Fruit fly (Drosophila melanogaster) whole organism, embryonic: ENCODE data around the gene fzy.

Experiments used
- ATbp ChIP-seq: fragments of 200-800 bp; sonication (Bioruptor generic); optimal IDR thresholded peaks from 2 replicates; lab custom pipeline; 2017; ENCODE audit warnings: missing biosample characterization, mild to moderate bottlenecking, missing genetic modification characterization, missing genetic modification reagents
- Asciz ChIP-seq: fragments of 200-800 bp; sonication (Bioruptor generic); optimal IDR thresholded peaks from 2 replicates; lab custom pipeline; 2017; ENCODE audit warnings: missing biosample characterization, mild to moderate bottlenecking, missing genetic modification characterization, missing genetic modification reagents
- Atf-2 ChIP-seq: fragments of 200-800 bp; sonication (Bioruptor generic); optimal IDR thresholded peaks from 2 replicates; lab custom pipeline; 2016; ENCODE audit warnings: missing biosample characterization, missing genetic modification characterization
- Bteb2 ChIP-seq: fragments of 200-800 bp; sonication (Bioruptor generic); optimal IDR thresholded peaks from 2 replicates; lab custom pipeline; 2016; ENCODE audit warnings: missing biosample characterization, missing genetic modification characterization
- CG10565 ChIP-seq: fragments of 200-800 bp; sonication (Bioruptor generic); optimal IDR thresholded peaks from 3 replicates; lab custom pipeline; 2016; ENCODE audit warnings: missing biosample characterization, mild to moderate bottlenecking, missing genetic modification characterization
- CG11247 ChIP-seq: fragments of 200-800 bp; sonication (Bioruptor generic); IDR thresholded peaks from 2 replicates; pipeline ENCODE4 v1.3.6; 2022; ENCODE audit warnings: missing biosample characterization, missing genetic modification characterization
- CG11398 ChIP-seq: fragments of 200-800 bp; sonication (Bioruptor generic); optimal IDR thresholded peaks from 2 replicates; lab custom pipeline; 2016; ENCODE audit warnings: missing biosample characterization, missing genetic modification characterization
- CG11696 ChIP-seq: fragments of 200-800 bp; sonication (Bioruptor generic); IDR thresholded peaks from 2 replicates; pipeline ENCODE4 v1.3.6; 2022; ENCODE audit warnings: missing biosample characterization, missing genetic modification characterization
- CG12104 ChIP-seq: fragments of 200-800 bp; sonication (Bioruptor generic); optimal IDR thresholded peaks from 3 replicates; lab custom pipeline; 2016; ENCODE audit warnings: missing biosample characterization, missing genetic modification characterization
- CG12659 ChIP-seq: fragments of 200-800 bp; sonication (Bioruptor generic); optimal IDR thresholded peaks from 3 replicates; lab custom pipeline; 2017; ENCODE audit warnings: mild to moderate bottlenecking, missing biosample characterization, missing genetic modification reagents, missing genetic modification characterization
- CG12942 ChIP-seq: fragments of 200-800 bp; sonication (Bioruptor generic); optimal IDR thresholded peaks from 3 replicates; lab custom pipeline; 2016; ENCODE audit warnings: missing biosample characterization, missing genetic modification characterization
- CG14667 ChIP-seq: fragments of 200-800 bp; sonication (Bioruptor generic); IDR thresholded peaks from 2 replicates; pipeline ENCODE4 v1.3.6; 2022; ENCODE audit warnings: missing biosample characterization, missing genetic modification characterization
- CG15073 ChIP-seq: fragments of 200-800 bp; sonication (Bioruptor generic); optimal IDR thresholded peaks from 2 replicates; lab custom pipeline; 2016; ENCODE audit warnings: missing biosample characterization, missing genetic modification characterization
- CG16863 ChIP-seq: fragments of 200-800 bp; sonication (Bioruptor generic); optimal IDR thresholded peaks from 3 replicates; lab custom pipeline; 2016; ENCODE audit warnings: missing biosample characterization, missing genetic modification characterization
- CG17568 ChIP-seq: fragments of 200-800 bp; sonication (Bioruptor generic); optimal IDR thresholded peaks from 2 replicates; lab custom pipeline; 2018; ENCODE audit warnings: missing biosample characterization, mild to moderate bottlenecking, missing genetic modification characterization, moderate library complexity
- CG18599 ChIP-seq: fragments of 200-800 bp; sonication (Bioruptor generic); optimal IDR thresholded peaks from 3 replicates; lab custom pipeline; 2017; ENCODE audit warnings: missing biosample characterization, missing genetic modification characterization, mild to moderate bottlenecking, moderate library complexity, missing genetic modification reagents
- CG2889 ChIP-seq: fragments of 200-800 bp; sonication (Bioruptor generic); IDR thresholded peaks from 3 replicates; pipeline ENCODE4 v1.3.6; 2022; ENCODE audit warnings: missing biosample characterization, missing genetic modification characterization
- CG31388 ChIP-seq: fragments of 200-800 bp; sonication (Bioruptor generic); optimal IDR thresholded peaks from 2 replicates; lab custom pipeline; 2016; ENCODE audit warnings: missing biosample characterization, missing genetic modification characterization
- CG4360 ChIP-seq: fragments of 200-800 bp; sonication (Bioruptor generic); IDR thresholded peaks from 2 replicates; pipeline ENCODE4 v1.3.6; 2022; ENCODE audit warnings: missing biosample characterization, missing genetic modification characterization
- CG8290 ChIP-seq, 3 experiments: fragments of 200-800 bp; sonication (Bioruptor generic); optimal IDR thresholded peaks; 2 replicates each; lab custom pipeline; 2016 to 2019; ENCODE audit warnings: missing biosample characterization in 3 of 3, missing genetic modification characterization in 3 of 3, mild to moderate bottlenecking in 2 of 3, moderate library complexity in 1 of 3
- Dll ChIP-seq: fragments of 200-800 bp; sonication (Bioruptor generic); IDR thresholded peaks from 4 replicates; pipeline ENCODE4 v1.3.6; 2022; ENCODE audit warnings: missing biosample characterization, missing genetic modification characterization; ENCODE audit not compliant: partially characterized antibody
- ERR ChIP-seq: fragments of 200-800 bp; sonication (Bioruptor generic); optimal IDR thresholded peaks from 2 replicates; lab custom pipeline; 2016; ENCODE audit warnings: missing biosample characterization, missing genetic modification characterization
- Fer1 ChIP-seq: fragments of 200-800 bp; sonication (Bioruptor generic); optimal IDR thresholded peaks from 2 replicates; lab custom pipeline; 2017; ENCODE audit warnings: missing biosample characterization, mild to moderate bottlenecking, missing genetic modification characterization
- Hand ChIP-seq: fragments of 200-800 bp; sonication (Bioruptor generic); optimal IDR thresholded peaks from 2 replicates; lab custom pipeline; 2017; ENCODE audit warnings: mild to moderate bottlenecking, missing biosample characterization, missing genetic modification reagents, missing genetic modification characterization
- HmgD ChIP-seq: fragments of 200-800 bp; sonication (Bioruptor generic); optimal IDR thresholded peaks from 3 replicates; lab custom pipeline; 2016; ENCODE audit warnings: missing biosample characterization, missing genetic modification characterization
- MBD-R2 ChIP-seq: fragments of 200-800 bp; sonication (Bioruptor generic); IDR thresholded peaks from 2 replicates; pipeline ENCODE4 v1.3.6; 2022; ENCODE audit warnings: missing biosample characterization, missing genetic modification characterization
- MTF-1 ChIP-seq: fragments of 200-800 bp; sonication (Bioruptor generic); optimal IDR thresholded peaks from 2 replicates; lab custom pipeline; 2018; ENCODE audit warnings: missing biosample characterization, mild to moderate bottlenecking, missing genetic modification characterization, borderline replicate concordance
- Opbp ChIP-seq: fragments of 200-800 bp; sonication (Bioruptor generic); IDR thresholded peaks from 3 replicates; pipeline ENCODE4 v1.3.6; 2022; ENCODE audit warnings: missing biosample characterization, missing genetic modification characterization; ENCODE audit not compliant: partially characterized antibody
- Optix ChIP-seq: fragments of 200-800 bp; sonication (Bioruptor generic); IDR thresholded peaks from 3 replicates; pipeline ENCODE4 v1.3.6; 2022; ENCODE audit warnings: missing biosample characterization, missing genetic modification characterization
- Poxn ChIP-seq: fragments of 200-800 bp; sonication (Bioruptor generic); IDR thresholded peaks from 2 replicates; pipeline ENCODE4 v1.3.6; 2022; ENCODE audit warnings: missing biosample characterization, missing genetic modification characterization
- Sry-δ ChIP-seq: fragments of 200-800 bp; sonication (Bioruptor generic); optimal IDR thresholded peaks from 2 replicates; lab custom pipeline; 2016; ENCODE audit warnings: missing biosample characterization, missing genetic modification characterization
- Stat92E ChIP-seq, 3 experiments: fragments of >200 bp in 2 of 3; fragments of 200-800 bp in 1 of 3; sonication (Bioruptor generic) in 1 of 3; optimal IDR thresholded peaks; 2 replicates each; lab custom pipeline; 2017 to 2019; ENCODE audit warnings: missing biosample characterization in 3 of 3, missing genetic modification characterization in 3 of 3, mild to moderate bottlenecking in 1 of 3, moderate library complexity in 1 of 3
- dimm ChIP-seq: fragments of 200-800 bp; sonication (Bioruptor generic); IDR thresholded peaks from 2 replicates; pipeline ENCODE4 v1.3.6; 2022; ENCODE audit warnings: missing biosample characterization, missing genetic modification characterization
- ems ChIP-seq: fragments of 200-800 bp; sonication (Bioruptor generic); optimal IDR thresholded peaks from 3 replicates; lab custom pipeline; 2016; ENCODE audit warnings: missing biosample characterization, missing genetic modification characterization
- fd64A ChIP-seq: fragments of 200-800 bp; sonication (Bioruptor generic); optimal IDR thresholded peaks from 3 replicates; lab custom pipeline; 2018; ENCODE audit warnings: missing biosample characterization, mild to moderate bottlenecking, missing genetic modification characterization
- gro ChIP-seq: fragments of 200-800 bp; sonication (Bioruptor generic); optimal IDR thresholded peaks from 2 replicates; lab custom pipeline; 2016; ENCODE audit warnings: missing biosample characterization, missing genetic modification characterization
- her ChIP-seq: fragments of 200-800 bp; sonication (Bioruptor generic); optimal IDR thresholded peaks from 2 replicates; lab custom pipeline; 2016; ENCODE audit warnings: missing biosample characterization, missing genetic modification characterization
- ind ChIP-seq: fragments of 200-800 bp; sonication (Bioruptor generic); optimal IDR thresholded peaks from 3 replicates; lab custom pipeline; 2016; ENCODE audit warnings: missing biosample characterization, missing genetic modification characterization
- ken ChIP-seq: fragments of 200-800 bp; sonication (Bioruptor generic); IDR thresholded peaks from 3 replicates; pipeline ENCODE4 v1.3.6; 2022; ENCODE audit warnings: missing biosample characterization, missing genetic modification characterization
- lola ChIP-seq, 3 experiments: fragments of >200 bp in 2 of 3; fragments of 200-800 bp in 1 of 3; sonication (Bioruptor generic) in 1 of 3; optimal IDR thresholded peaks; 2 replicates each; lab custom pipeline; 2017 to 2019; ENCODE audit warnings: missing biosample characterization in 3 of 3, missing genetic modification characterization in 3 of 3, mild to moderate bottlenecking in 1 of 3, moderate library complexity in 1 of 3
- otp ChIP-seq: fragments of 200-800 bp; sonication (Bioruptor generic); IDR thresholded peaks from 3 replicates; pipeline ENCODE4, ENCODE4 v1.3.6; 2022; ENCODE audit warnings: missing biosample characterization, missing genetic modification characterization
- pfk ChIP-seq: fragments of 200-800 bp; sonication (Bioruptor generic); optimal IDR thresholded peaks from 2 replicates; lab custom pipeline; 2018; ENCODE audit warnings: missing biosample characterization, mild to moderate bottlenecking, missing genetic modification characterization, moderate library complexity
- row ChIP-seq: fragments of 200-800 bp; sonication (Bioruptor generic); IDR thresholded peaks from 3 replicates; pipeline ENCODE4 v1.3.6; 2022; ENCODE audit warnings: missing biosample characterization, missing genetic modification characterization
- sens-2 ChIP-seq: fragments of 200-800 bp; sonication (Bioruptor generic); IDR thresholded peaks from 2 replicates; pipeline ENCODE4 v1.3.6; 2022; ENCODE audit warnings: missing biosample characterization, missing genetic modification characterization
- sisA ChIP-seq: fragments of 200-800 bp; sonication (Bioruptor generic); IDR thresholded peaks from 2 replicates; pipeline ENCODE4 v1.3.6; 2022; ENCODE audit warnings: missing biosample characterization, missing genetic modification characterization
- tx ChIP-seq: fragments of 200-800 bp; sonication (Bioruptor generic); optimal IDR thresholded peaks from 2 replicates; lab custom pipeline; 2016; ENCODE audit warnings: missing biosample characterization, missing genetic modification characterization
- vfl ChIP-seq: fragments of 200-800 bp; sonication (Bioruptor generic); optimal IDR thresholded peaks from 2 replicates; lab custom pipeline; 2016; ENCODE audit warnings: missing biosample characterization, missing genetic modification characterization
- wor ChIP-seq: fragments of 200-800 bp; sonication (Bioruptor generic); IDR thresholded peaks from 2 replicates; pipeline ENCODE4 v1.3.6; 2022; ENCODE audit warnings: missing biosample characterization, missing genetic modification characterization

The fzy gene

DNA sequence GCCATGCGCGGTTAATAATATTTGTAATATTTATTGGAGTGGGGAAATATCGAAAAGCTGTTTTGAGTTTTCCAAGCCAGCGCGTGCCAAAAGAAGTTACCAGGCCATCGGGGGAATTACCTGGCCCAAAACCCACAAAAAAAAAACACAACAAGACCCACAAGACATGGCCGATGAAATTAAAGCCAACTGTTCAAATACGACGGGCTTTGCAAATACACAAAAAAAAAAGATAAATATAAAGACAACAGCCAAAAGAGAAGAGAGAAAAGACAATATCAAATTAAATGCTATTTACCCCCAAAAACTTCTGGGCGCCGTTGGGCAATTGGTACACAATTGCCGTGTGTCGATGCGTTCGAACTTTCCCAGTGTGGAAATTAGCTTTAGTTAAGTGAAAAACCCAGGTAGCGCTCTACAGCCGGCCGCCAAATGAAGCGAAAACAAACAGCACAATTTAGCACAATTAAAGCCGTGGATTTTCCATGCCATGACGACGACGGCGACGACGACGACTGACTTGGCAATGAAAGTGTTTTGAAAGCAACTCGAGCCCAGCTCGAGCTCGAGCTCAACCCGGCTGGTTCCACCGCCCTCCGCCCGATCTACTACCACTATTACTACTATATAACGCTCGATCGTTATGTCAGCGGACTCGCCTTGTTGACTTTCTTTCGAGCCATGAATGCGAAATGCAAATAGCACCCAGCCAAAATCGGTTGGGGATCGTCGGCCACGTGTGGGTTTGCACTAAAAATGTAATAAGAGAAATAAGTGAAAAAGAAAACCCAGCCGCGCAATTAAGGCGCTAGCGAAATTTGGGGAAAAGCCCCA is 7.2 kb downstream of the fzy start (continued):
- TF ChIP-seq ERR (GFP tag; lab: Kevin White, UChicago) (no peak), Bteb2 (GFP tag; lab: Kevin White, UChicago) (peak; percentile 32), gro (GFP tag; lab: Kevin White, UChicago) (peak; percentile 39), HmgD (GFP tag; lab: Kevin White, UChicago) (no peak), wor (GFP tag; lab: Robert Waterston, UW) (no peak), Sry-δ (GFP tag; lab: Kevin White, UChicago) (no peak), vfl (GFP tag; lab: Kevin White, UChicago) (no peak), sisA (no peak), Opbp (no peak), ATbp (peak; percentile 91), CG11696 (GFP tag; lab: Robert Waterston, UW) (peak; percentile 56; the same call in 1 of the 2 replicates), otp (GFP tag; lab: Robert Waterston, UW) (peak; percentile 36; the same call in 1 of the 3 replicates), CG10565 (GFP tag; lab: Kevin White, UChicago) (no peak), Hand (GFP tag; lab: Kevin White, UChicago) (no peak), CG12659 (GFP tag; lab: Kevin White, UChicago) (peak; percentile 51), ems (GFP tag; lab: Kevin White, UChicago) (no peak), Asciz (GFP tag; lab: Kevin White, UChicago) (peak; percentile 32), sens-2 (GFP tag; lab: Robert Waterston, UW) (no peak), CG8290 (GFP tag; optimal IDR thresholded peaks at IDR 0.05; lab: Kevin White, UChicago) (no peak), CG8290 (tag; optimal IDR thresholded peaks at IDR 0.05; lab: Kevin White, UChicago) (peak in 1 of 2 experiments; percentile 35), dimm (GFP tag; lab: Robert Waterston, UW) (no peak), CG11398 (peak; percentile 47), fd64A (GFP tag; lab: Kevin White, UChicago) (peak; percentile 39), Poxn (no peak), CG12942 (GFP tag; lab: Kevin White, UChicago) (peak; percentile 22), CG2889 (no peak), Dll (GFP tag; lab: Robert Waterston, UW) (no peak), CG15073 (no peak), CG31388 (no peak), CG14667 (no peak), Atf-2 (no peak), row (GFP tag; lab: Robert Waterston, UW) (no peak), CG4360 (GFP tag; lab: Robert Waterston, UW) (peak; percentile 21; the same call in 1 of the 2 replicates), ken (0 out of 3 replicates have a peak, but pooled peaks have one; percentile 13), lola (GFP tag; optimal IDR thresholded peaks at IDR 0.05; lab: Kevin White, UChicago) (no peak), CG12104 (peak; percentile 17), CG11247 (GFP tag; lab: Robert Waterston, UW) (peak; percentile 51), tx (GFP tag; lab: Kevin White, UChicago) (no peak), Fer1 (GFP tag; lab: Kevin White, UChicago) (peak; percentile 72), CG17568 (GFP tag; lab: Kevin White, UChicago) (peak; percentile 67), her (GFP tag; lab: Kevin White, UChicago) (peak; percentile 34), Optix (GFP tag; lab: Robert Waterston, UW) (no peak), CG18599 (peak; percentile 58), CG16863 (GFP tag; lab: Kevin White, UChicago) (no peak), MTF-1 (GFP tag; lab: Kevin White, UChicago) (peak; percentile 70), ind (GFP tag; lab: Kevin White, UChicago) (no peak), pfk (peak; percentile 48), MBD-R2 (GFP tag; lab: Robert Waterston, UW) (no peak; the same call in 1 of the 2 replicates), Stat92E (GFP tag; optimal IDR thresholded peaks at IDR 0.05; lab: Kevin White, UChicago) (no peak)
